Fruit fly (Drosophila melanogaster): ENCODE measurements around the gene CG9541.
A peak's percentile ranks its signal among the peaks of the same experiment; 100 is the strongest.

dm6 chr2L:8943110-8943509 is 32.1 kb downstream of the CG9541 start, which contains the start of gene CG9515:
- TF ChIP-seq CG8765 (GFP tag; IDR thresholded peaks at IDR 0.05) (no peak), Nf-YA (GFP tag; IDR thresholded peaks at IDR 0.05) (no peak), CG7271 (tag; optimal IDR thresholded peaks at IDR 0.05) (no peak), CG6654 (GFP tag; optimal IDR thresholded peaks at IDR 0.05) (no peak), grn (GFP tag; optimal IDR thresholded peaks at IDR 0.05) (peak; percentile 39), da (GFP tag; optimal IDR thresholded peaks at IDR 0.05) (no peak), sr (GFP tag; IDR thresholded peaks at IDR 0.05) (no peak), ase (GFP tag; IDR thresholded peaks at IDR 0.05) (no peak), D19B (GFP tag; optimal IDR thresholded peaks at IDR 0.05) (no peak), Sry-δ (GFP tag; optimal IDR thresholded peaks at IDR 0.05) (peak; percentile 92), CG2875 (GFP tag; optimal IDR thresholded peaks at IDR 0.05) (no peak), CG8944 (GFP tag; optimal IDR thresholded peaks at IDR 0.05) (no peak), ewg (GFP tag; optimal IDR thresholded peaks at IDR 0.05) (no peak), CG6765 (GFP tag; optimal IDR thresholded peaks at IDR 0.05) (no peak)

All from whole organism, embryonic.